Worm (Caenorhabditis elegans) whole organism, L2 larva: ENCODE results near the gene arp-11.

ENCODE experiments used
- ama-1 ChIP-seq: fragments of 150-350 bp; optimal IDR thresholded peaks from 2 replicates; lab custom pipeline; 2018; ENCODE audit warnings: inconsistent platforms
- elt-1 ChIP-seq: fragments of 150-350 bp; optimal IDR thresholded peaks from 2 replicates; lab custom pipeline; 2014; ENCODE audit warnings: missing biosample characterization, missing genetic modification characterization
- elt-3 ChIP-seq: sonication (generic microtip); optimal IDR thresholded peaks from 2 replicates; lab custom pipeline; 2017; ENCODE audit warnings: missing biosample characterization, missing genetic modification characterization
- lin-13 ChIP-seq: fragments of 150-350 bp; optimal IDR thresholded peaks from 2 replicates; lab custom pipeline; 2014; ENCODE audit warnings: missing biosample characterization, missing genetic modification reagents, missing genetic modification characterization
- nhr-10 ChIP-seq: sonication (generic microtip); optimal IDR thresholded peaks from 2 replicates; lab custom pipeline; 2017; ENCODE audit warnings: missing biosample characterization, missing genetic modification characterization
- nhr-21 ChIP-seq: fragments of 150-350 bp; optimal IDR thresholded peaks from 2 replicates; lab custom pipeline; 2014; ENCODE audit warnings: missing biosample characterization, missing genetic modification characterization
- unc-62 ChIP-seq: fragments of 150-350 bp; optimal IDR thresholded peaks from 2 replicates; lab custom pipeline; 2014; ENCODE audit warnings: missing biosample characterization, missing genetic modification reagents, missing genetic modification characterization

- TF ChIP-seq nhr-10 (tag; lab: Kevin White, UChicago) (no peak), lin-13 (GFP tag; lab: Kevin White, UChicago) (no peak), elt-3 (tag; lab: Kevin White, UChicago) (no peak), nhr-21 (no peak), unc-62 (no peak), elt-1 (tag; lab: Kevin White, UChicago) (no peak), ama-1 (lab: Kevin White, UChicago) (no peak)
Measured at ce11 chrIV:7877781-7878180, 24.3 kb downstream of the arp-11 start, which contains the start of gene kin-26.
